Fruit fly (Drosophila melanogaster): ENCODE data around the gene Blos2.

The Blos2 gene

DNA sequence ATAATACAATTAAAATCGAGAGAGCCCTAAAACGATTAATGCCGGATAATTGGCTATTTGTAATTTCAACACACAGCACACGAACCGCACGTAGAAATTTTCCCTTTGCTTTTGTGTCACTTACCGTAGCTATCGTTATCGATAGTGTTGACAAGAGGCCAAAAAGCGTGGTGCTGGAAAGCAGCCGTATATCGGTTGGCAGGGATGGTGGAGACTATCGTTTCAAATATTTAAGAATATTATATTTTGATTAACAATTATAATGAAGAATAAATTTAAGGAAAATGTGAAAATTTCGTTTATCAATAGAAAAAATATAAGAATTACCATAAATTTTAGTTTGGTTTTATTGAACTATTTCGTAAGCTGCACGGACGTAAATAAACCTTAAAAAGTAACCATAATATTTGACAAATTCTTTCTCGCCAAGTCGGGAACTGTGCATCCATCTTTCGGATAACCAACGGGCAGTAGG lies 31.7 kb downstream of the Blos2 start, which contains the start of gene JIL-1 (continued):
- TF ChIP-seq Meics (GFP tag; optimal IDR thresholded peaks at IDR 0.05) (peak; percentile 69), CG3407 (GFP tag; optimal IDR thresholded peaks at IDR 0.05) (peak; percentile 46), ftz-f1 (GFP tag; optimal IDR thresholded peaks at IDR 0.05) (no peak), CG6683 (GFP tag; optimal IDR thresholded peaks at IDR 0.05) (no peak), CG34422 (GFP tag; IDR thresholded peaks at IDR 0.05) (peak; percentile 81), fu2 (GFP tag; optimal IDR thresholded peaks at IDR 0.05) (peak; percentile 53), ERR (GFP tag; optimal IDR thresholded peaks at IDR 0.05) (no peak), dati (GFP tag; IDR thresholded peaks at IDR 0.05) (peak; percentile 47; the same call in 1 of the 2 replicates), nmo (GFP tag; optimal IDR thresholded peaks at IDR 0.05) (peak; percentile 56), HLH54F (GFP tag; optimal IDR thresholded peaks at IDR 0.05) (peak; percentile 69), Hand (GFP tag; optimal IDR thresholded peaks at IDR 0.05) (no peak), CG30431 (GFP tag; optimal IDR thresholded peaks at IDR 0.05) (no peak), psq (GFP tag; optimal IDR thresholded peaks at IDR 0.05) (peak; percentile 88), grau (tag; optimal IDR thresholded peaks at IDR 0.05) (peak; percentile 66), cas (GFP tag; IDR thresholded peaks at IDR 0.05) (peak; percentile 57), CG8924 (tag; optimal IDR thresholded peaks at IDR 0.05) (peak; percentile 12), Hey (tag; optimal IDR thresholded peaks at IDR 0.05) (no peak), Lhr (GFP tag; optimal IDR thresholded peaks at IDR 0.05) (no peak), CG30020 (tag; optimal IDR thresholded peaks at IDR 0.05) (peak; percentile 33), pum (GFP tag; optimal IDR thresholded peaks at IDR 0.05) (peak; percentile 1), ewg (GFP tag; optimal IDR thresholded peaks at IDR 0.05) (peak; percentile 6), Aef1 (GFP tag; IDR thresholded peaks at IDR 0.05) (peak; percentile 47), vnd (GFP tag; IDR thresholded peaks at IDR 0.05; ENCODE audit: partially characterized antibody) (peak; percentile 77), gsb (GFP tag; IDR thresholded peaks at IDR 0.05) (peak; percentile 28; the same call in 1 of the 2 replicates), hbn (GFP tag; IDR thresholded peaks at IDR 0.05; ENCODE audit: partially characterized antibody) (peak; percentile 75), Ptx1 (GFP tag; IDR thresholded peaks at IDR 0.05) (peak; percentile 80), Camta (GFP tag; optimal IDR thresholded peaks at IDR 0.05) (peak; percentile 37), CG9727 (GFP tag; optimal IDR thresholded peaks at IDR 0.05) (peak; percentile 28), sr (GFP tag; IDR thresholded peaks at IDR 0.05) (peak; percentile 5; the same call in 1 of the 3 replicates), Doc2 (GFP tag; IDR thresholded peaks at IDR 0.05) (no peak), knrl (GFP tag; IDR thresholded peaks at IDR 0.05; ENCODE audit: partially characterized antibody) (peak; percentile 87), CG7556 (GFP tag; optimal IDR thresholded peaks at IDR 0.05) (peak; percentile 27), crol (GFP tag; IDR thresholded peaks at IDR 0.05) (no peak), ato (GFP tag; IDR thresholded peaks at IDR 0.05; ENCODE audit: partially characterized antibody) (peak; percentile 73), CG4617 (GFP tag; optimal IDR thresholded peaks at IDR 0.05; ENCODE audit: borderline replicate concordance) (peak; percentile 9), croc (GFP tag; conservative IDR thresholded peaks at IDR 0.05) (peak; percentile 54; the same call in 2 of the 3 replicates), ash1 (GFP tag; optimal IDR thresholded peaks at IDR 0.05) (no peak), nerfin-2 (GFP tag; IDR thresholded peaks at IDR 0.05; ENCODE audit: partially characterized antibody) (peak; percentile 80), sob (GFP tag; IDR thresholded peaks at IDR 0.05) (peak; percentile 93), Deaf1 (tag; optimal IDR thresholded peaks at IDR 0.05) (peak; percentile 6), NC2β (GFP tag; optimal IDR thresholded peaks at IDR 0.05) (peak; percentile 52), chm (GFP tag; IDR thresholded peaks at IDR 0.05) (peak; percentile 51), insv (GFP tag; optimal IDR thresholded peaks at IDR 0.05) (no peak), CG15514 (GFP tag; optimal IDR thresholded peaks at IDR 0.05) (peak; percentile 53), ase (GFP tag; IDR thresholded peaks at IDR 0.05) (peak; percentile 76), CG14710 (tag; optimal IDR thresholded peaks at IDR 0.05) (peak; percentile 58), ap (GFP tag; IDR thresholded peaks at IDR 0.05) (no peak), crp (GFP tag; optimal IDR thresholded peaks at IDR 0.05) (peak in 1 of 2 experiments; percentile 64), CG4730 (GFP tag; IDR thresholded peaks at IDR 0.05) (peak; percentile 50), Sry-δ (GFP tag; optimal IDR thresholded peaks at IDR 0.05) (peak; percentile 65)
